Worm (Caenorhabditis elegans) whole organism, L1 larva: ENCODE results near the gene B0365.9.
A peak's percentile ranks its signal among the peaks of the same experiment; 100 is the strongest.

ENCODE experiments used
- C04F5.9 ChIP-seq: sonication (generic microtip); optimal IDR thresholded peaks from 2 replicates; lab custom pipeline; 2016; ENCODE audit warnings: missing genetic modification characterization, missing compliant biosample characterization
- Y116A8C.19 ChIP-seq: sonication (generic microtip); optimal IDR thresholded peaks from 2 replicates; lab custom pipeline; 2016; ENCODE audit warnings: missing compliant biosample characterization, missing genetic modification characterization, borderline replicate concordance
- aha-1 ChIP-seq: fragments of 150-350 bp; optimal IDR thresholded peaks from 2 replicates; lab custom pipeline; 2014; ENCODE audit warnings: missing biosample characterization, missing genetic modification characterization
- alr-1 ChIP-seq: fragments of 200-800 bp; sonication (Bioruptor generic); optimal IDR thresholded peaks from 2 replicates; lab custom pipeline; 2018; ENCODE audit warnings: borderline replicate concordance, mild to moderate bottlenecking, missing genetic modification characterization, missing compliant biosample characterization
- ceh-63 ChIP-seq: fragments of 200-800 bp; sonication (Bioruptor generic); optimal IDR thresholded peaks from 2 replicates; lab custom pipeline; 2018; ENCODE audit warnings: mild to moderate bottlenecking, missing genetic modification characterization, missing compliant biosample characterization
- ceh-8 ChIP-seq: fragments of 200-800 bp; sonication (Bioruptor generic); optimal IDR thresholded peaks from 2 replicates; lab custom pipeline; 2018; ENCODE audit warnings: mild to moderate bottlenecking, missing genetic modification characterization, moderate library complexity, missing compliant biosample characterization
- ceh-82 ChIP-seq, 3 experiments: fragments of 150-350 bp in 1 of 3; sonication (generic microtip) in 2 of 3; optimal IDR thresholded peaks; 2 replicates each; lab custom pipeline; 2014 to 2017; ENCODE audit warnings: missing biosample characterization in 3 of 3, missing genetic modification characterization in 3 of 3
- ces-1 ChIP-seq: fragments of 150-350 bp; optimal IDR thresholded peaks from 2 replicates; lab custom pipeline; 2014; ENCODE audit warnings: missing biosample characterization, missing genetic modification reagents, missing genetic modification characterization
- dpl-1 ChIP-seq, 3 experiments: fragments of 150-350 bp in 2 of 3; sonication (generic microtip) in 1 of 3; optimal IDR thresholded peaks; 2 replicates each; lab custom pipeline; 2014 to 2017; ENCODE audit warnings: missing biosample characterization in 3 of 3, missing genetic modification characterization in 3 of 3, missing genetic modification reagents in 3 of 3
- dsc-1 ChIP-seq: sonication (generic microtip); optimal IDR thresholded peaks from 2 replicates; lab custom pipeline; 2016; ENCODE audit warnings: mild to moderate bottlenecking, missing genetic modification characterization, missing compliant biosample characterization
- efl-3 ChIP-seq: fragments of 200-800 bp; sonication (Bioruptor generic); optimal IDR thresholded peaks from 2 replicates; lab custom pipeline; 2018; ENCODE audit warnings: mild to moderate bottlenecking, missing genetic modification characterization, missing compliant biosample characterization
- egl-27 ChIP-seq, 2 experiments: fragments of 150-350 bp in 1 of 2; sonication (generic microtip); optimal IDR thresholded peaks; 3 replicates each; lab custom pipeline; 2017 to 2018; ENCODE audit warnings: missing biosample characterization in 2 of 2, missing genetic modification characterization in 2 of 2, missing genetic modification reagents in 2 of 2
- elt-3 ChIP-seq, 6 experiments: fragments of 150-350 bp in 1 of 6; sonication (generic microtip); optimal IDR thresholded peaks; 2 replicates each; lab custom pipeline; 2017 to 2018; ENCODE audit warnings: missing biosample characterization in 6 of 6, missing genetic modification characterization in 6 of 6, inconsistent platforms in 1 of 6
- ets-5 ChIP-seq: fragments of 200-800 bp; sonication (Bioruptor generic); IDR thresholded peaks from 2 replicates; pipeline ENCODE4 v1.3.6; 2022; ENCODE audit warnings: missing genetic modification characterization, missing compliant biosample characterization
- fkh-4 ChIP-seq: sonication (generic microtip); optimal IDR thresholded peaks from 2 replicates; lab custom pipeline; 2016; ENCODE audit warnings: missing compliant biosample characterization, missing genetic modification characterization, borderline replicate concordance
- fkh-8 ChIP-seq: sonication (generic microtip); optimal IDR thresholded peaks from 2 replicates; lab custom pipeline; 2016; ENCODE audit warnings: mild to moderate bottlenecking, missing genetic modification characterization, missing compliant biosample characterization
- hlh-4 ChIP-seq: sonication (generic microtip); optimal IDR thresholded peaks from 2 replicates; lab custom pipeline; 2016; ENCODE audit warnings: mild to moderate bottlenecking, missing genetic modification characterization, missing compliant biosample characterization
- hpl-2 ChIP-seq: fragments of 150-350 bp; optimal IDR thresholded peaks from 2 replicates; lab custom pipeline; 2014; ENCODE audit warnings: missing biosample characterization, missing genetic modification reagents, missing genetic modification characterization
- jun-1 ChIP-seq: fragments of 150-350 bp; optimal IDR thresholded peaks from 2 replicates; lab custom pipeline; 2014; ENCODE audit warnings: missing biosample characterization, missing genetic modification reagents, missing genetic modification characterization
- lin-14 ChIP-seq: fragments of 200-800 bp; sonication (Bioruptor generic); optimal IDR thresholded peaks from 2 replicates; lab custom pipeline; 2018; ENCODE audit warnings: mild to moderate bottlenecking, missing genetic modification characterization, moderate library complexity, missing compliant biosample characterization
- lin-39 ChIP-seq: fragments of 150-350 bp; optimal IDR thresholded peaks from 2 replicates; lab custom pipeline; 2014; ENCODE audit warnings: missing biosample characterization, missing genetic modification reagents, missing genetic modification characterization
- lir-3 ChIP-seq: sonication (generic microtip); optimal IDR thresholded peaks from 2 replicates; lab custom pipeline; 2016; ENCODE audit warnings: mild to moderate bottlenecking, missing genetic modification characterization, moderate library complexity, missing compliant biosample characterization; ENCODE audit not compliant: poor library complexity
- lsy-2 ChIP-seq, 2 experiments: fragments of 150-350 bp; optimal IDR thresholded peaks; 2 replicates each; lab custom pipeline; 2014; ENCODE audit warnings: missing biosample characterization in 2 of 2, missing genetic modification characterization in 2 of 2
- mab-9 ChIP-seq: fragments of 200-800 bp; sonication (Bioruptor generic); IDR thresholded peaks from 2 replicates; pipeline ENCODE4 v1.3.6; 2022; ENCODE audit warnings: missing genetic modification reagents, missing genetic modification characterization, missing compliant biosample characterization
- mdl-1 ChIP-seq, 2 experiments: fragments of 150-350 bp; optimal IDR thresholded peaks; 2 replicates each; lab custom pipeline; 2014 to 2017; ENCODE audit warnings: missing biosample characterization in 2 of 2, missing genetic modification characterization in 2 of 2, inconsistent platforms in 1 of 2
- mef-2 ChIP-seq: fragments of 150-350 bp; optimal IDR thresholded peaks from 2 replicates; lab custom pipeline; 2014; ENCODE audit warnings: missing biosample characterization, missing genetic modification characterization
- nhr-11 ChIP-seq: fragments of 150-350 bp; optimal IDR thresholded peaks from 2 replicates; lab custom pipeline; 2014; ENCODE audit warnings: missing biosample characterization, missing genetic modification characterization
- nhr-12 ChIP-seq: sonication (generic microtip); optimal IDR thresholded peaks from 2 replicates; lab custom pipeline; 2017; ENCODE audit warnings: missing biosample characterization, missing genetic modification characterization
- nhr-19 ChIP-seq: fragments of 200-800 bp; sonication (Bioruptor generic); conservative IDR thresholded peaks from 2 replicates; pipeline ENCODE4 v1.3.6; 2022; ENCODE audit warnings: missing genetic modification characterization, missing compliant biosample characterization
- nhr-237 ChIP-seq: fragments of 150-350 bp; optimal IDR thresholded peaks from 2 replicates; lab custom pipeline; 2014; ENCODE audit warnings: missing biosample characterization, missing genetic modification characterization
- nhr-28 ChIP-seq: fragments of 150-350 bp; optimal IDR thresholded peaks from 2 replicates; lab custom pipeline; 2014; ENCODE audit warnings: missing biosample characterization, missing genetic modification characterization
- nhr-47 ChIP-seq: sonication (generic microtip); optimal IDR thresholded peaks from 2 replicates; lab custom pipeline; 2016; ENCODE audit warnings: mild to moderate bottlenecking, missing genetic modification characterization, moderate library complexity, missing compliant biosample characterization
- nhr-76 ChIP-seq: sonication (generic microtip); optimal IDR thresholded peaks from 2 replicates; lab custom pipeline; 2017; ENCODE audit warnings: missing biosample characterization, missing genetic modification characterization
- nhr-84 ChIP-seq: sonication (generic microtip); optimal IDR thresholded peaks from 2 replicates; lab custom pipeline; 2017; ENCODE audit warnings: missing biosample characterization, missing genetic modification characterization
- nhr-85 ChIP-seq: sonication (generic microtip); peaks from one replicate; lab custom pipeline; 2016; ENCODE audit warnings: missing genetic modification characterization, inconsistent platforms, missing compliant biosample characterization
- nhr-90 ChIP-seq: sonication (generic microtip); optimal IDR thresholded peaks from 2 replicates; lab custom pipeline; 2016; ENCODE audit warnings: mild to moderate bottlenecking, missing genetic modification characterization, missing compliant biosample characterization; ENCODE audit not compliant: poor library complexity
- pag-3 ChIP-seq: sonication (generic microtip); optimal IDR thresholded peaks from 2 replicates; lab custom pipeline; 2017; ENCODE audit warnings: missing genetic modification characterization, mild to moderate bottlenecking, missing compliant biosample characterization, antibody characterized with exemption, borderline replicate concordance; ENCODE audit not compliant: insufficient read depth
- pqm-1 ChIP-seq: sonication (generic microtip); optimal IDR thresholded peaks from 3 replicates; lab custom pipeline; 2017; ENCODE audit warnings: missing biosample characterization, missing genetic modification characterization
- rnt-1 ChIP-seq: sonication (generic microtip); optimal IDR thresholded peaks from 2 replicates; lab custom pipeline; 2016; ENCODE audit warnings: mild to moderate bottlenecking, missing genetic modification characterization, moderate library complexity, missing compliant biosample characterization
- snpc-4 ChIP-seq: fragments of 150-350 bp; optimal IDR thresholded peaks from 2 replicates; lab custom pipeline; 2014; ENCODE audit warnings: missing biosample characterization, missing genetic modification characterization
- snu-23 ChIP-seq: sonication (generic microtip); optimal IDR thresholded peaks from 2 replicates; lab custom pipeline; 2016; ENCODE audit warnings: missing genetic modification characterization, missing compliant biosample characterization
- tbx-2 ChIP-seq: sonication (generic microtip); optimal IDR thresholded peaks from 2 replicates; lab custom pipeline; 2016; ENCODE audit warnings: missing genetic modification characterization, missing compliant biosample characterization
- tlp-1 ChIP-seq: fragments of 150-350 bp; optimal IDR thresholded peaks from 2 replicates; lab custom pipeline; 2014; ENCODE audit warnings: missing biosample characterization, missing genetic modification characterization
- unc-130 ChIP-seq: fragments of 150-350 bp; optimal IDR thresholded peaks from 2 replicates; lab custom pipeline; 2017; ENCODE audit warnings: missing biosample characterization, missing genetic modification characterization, inconsistent platforms
- unc-62 ChIP-seq: fragments of 150-350 bp; optimal IDR thresholded peaks from 2 replicates; lab custom pipeline; 2014; ENCODE audit warnings: missing biosample characterization, missing genetic modification reagents, missing genetic modification characterization
- unc-86 ChIP-seq: sonication (generic microtip); optimal IDR thresholded peaks from 2 replicates; lab custom pipeline; 2016; ENCODE audit warnings: missing genetic modification characterization, missing compliant biosample characterization
- unc-98 ChIP-seq: fragments of 200-800 bp; sonication (Bioruptor generic); IDR thresholded peaks from 2 replicates; pipeline ENCODE4 v1.3.6; 2022; ENCODE audit warnings: missing genetic modification characterization, missing compliant biosample characterization
- xbp-1 ChIP-seq: sonication (generic microtip); optimal IDR thresholded peaks from 2 replicates; lab custom pipeline; 2016; ENCODE audit warnings: missing genetic modification characterization, missing compliant biosample characterization
- zag-1 ChIP-seq: fragments of 150-350 bp; optimal IDR thresholded peaks from 2 replicates; lab custom pipeline; 2014; ENCODE audit warnings: missing biosample characterization, missing genetic modification characterization
- zip-4 ChIP-seq: fragments of 200-800 bp; sonication (Bioruptor generic); optimal IDR thresholded peaks from 2 replicates; lab custom pipeline; 2018; ENCODE audit warnings: mild to moderate bottlenecking, missing genetic modification characterization, moderate library complexity, missing compliant biosample characterization
- ztf-11 ChIP-seq, 2 experiments: sonication (generic microtip); optimal IDR thresholded peaks; 2 replicates each; lab custom pipeline; 2016 to 2017; ENCODE audit warnings: missing genetic modification characterization in 2 of 2, missing biosample characterization in 1 of 2, missing compliant biosample characterization in 1 of 2
- ztf-4 ChIP-seq: fragments of 150-350 bp; optimal IDR thresholded peaks from 2 replicates; lab custom pipeline; 2014; ENCODE audit warnings: missing biosample characterization, missing genetic modification characterization

The B0365.9 gene

ce11 chrV:13176117-13176753 is 42.9 kb upstream of the B0365.9 start, which contains the start of gene him-17:
TSS of gene him-17 (plus strand) at chrV:13176711.
- TF ChIP-seq nhr-90 (tag; lab: Kevin White, UChicago), result peak; percentile 48
- TF ChIP-seq ets-5 (GFP tag; lab: Robert Waterston, UW), result no peak
- TF ChIP-seq Y116A8C.19 (tag; lab: Kevin White, UChicago), result no peak
- no peak for TF ChIP-seq unc-98 (GFP tag; lab: Robert Waterston, UW)
- TF ChIP-seq nhr-12 (tag; lab: Kevin White, UChicago), result no peak
- TF ChIP-seq ztf-11 (tag; optimal IDR thresholded peaks at IDR 0.05; lab: Kevin White, UChicago), result peak in 1 of 2 experiments; percentile 42
- TF ChIP-seq nhr-11, result peak; percentile 2
- TF ChIP-seq mef-2 (tag; lab: Kevin White, UChicago), result no peak
- no peak for TF ChIP-seq ztf-4 (tag; lab: Kevin White, UChicago)
- no peak for TF ChIP-seq fkh-8 (tag; lab: Kevin White, UChicago)
- TF ChIP-seq nhr-28, result no peak
- peak; percentile 61 for TF ChIP-seq tbx-2 (tag; lab: Kevin White, UChicago)
- TF ChIP-seq egl-27 (tag; optimal IDR thresholded peaks at IDR 0.05; lab: Kevin White, UChicago), result no peak
- no peak for TF ChIP-seq mab-9 (GFP tag; lab: Robert Waterston, UW)
- TF ChIP-seq ceh-82 (tag; optimal IDR thresholded peaks at IDR 0.05; lab: Kevin White, UChicago), result peak; percentile 9 to 35 (median 30)
- no peak for TF ChIP-seq C04F5.9 (tag; lab: Kevin White, UChicago)
- peak; percentile 27 for TF ChIP-seq unc-86
- peak; percentile 19 for TF ChIP-seq jun-1 (tag; lab: Kevin White, UChicago)
- TF ChIP-seq elt-3 (tag; optimal IDR thresholded peaks at IDR 0.05; lab: Kevin White, UChicago), result peak in 1 of 6 experiments; percentile 51
- TF ChIP-seq mdl-1 (tag; optimal IDR thresholded peaks at IDR 0.05; lab: Kevin White, UChicago), result no peak
- TF ChIP-seq nhr-47 (tag; lab: Kevin White, UChicago), result peak; percentile 59
- TF ChIP-seq zag-1 (tag; lab: Kevin White, UChicago), result no peak
- no peak for TF ChIP-seq ceh-63 (GFP tag; lab: Kevin White, UChicago)
- peak; percentile 61 for TF ChIP-seq snpc-4 (tag; lab: Kevin White, UChicago)
- TF ChIP-seq dpl-1 (GFP tag; optimal IDR thresholded peaks at IDR 0.05; lab: Kevin White, UChicago), result peak in 2 of 3 experiments; percentile 33 to 69
- TF ChIP-seq lir-3 (tag; lab: Kevin White, UChicago), result no peak
- peak; percentile 79 for TF ChIP-seq nhr-85
- no peak for TF ChIP-seq lin-39 (tag; lab: Kevin White, UChicago)
- peak; percentile 55 for TF ChIP-seq dsc-1 (tag; lab: Kevin White, UChicago)
- TF ChIP-seq tlp-1 (tag; lab: Kevin White, UChicago), result no peak
- no peak for TF ChIP-seq unc-62 (GFP tag; lab: Kevin White, UChicago)
- TF ChIP-seq alr-1 (tag; lab: Kevin White, UChicago), result no peak
- peak; percentile 63 for TF ChIP-seq rnt-1 (tag; lab: Kevin White, UChicago)
- no peak for TF ChIP-seq ceh-8 (GFP tag; lab: Kevin White, UChicago)
- no peak for TF ChIP-seq nhr-84 (tag; lab: Kevin White, UChicago)
- TF ChIP-seq pqm-1, result no peak
- no peak for TF ChIP-seq nhr-237 (tag; lab: Kevin White, UChicago)
- peak; percentile 72 for TF ChIP-seq unc-130 (tag; lab: Kevin White, UChicago)
- no peak for TF ChIP-seq hpl-2 (GFP tag; lab: Kevin White, UChicago)
- TF ChIP-seq lin-14, result no peak
- peak; percentile 47 for TF ChIP-seq snu-23 (GFP tag; lab: Kevin White, UChicago)
- no peak for TF ChIP-seq pag-3 (tag; lab: Kevin White, UChicago)
- TF ChIP-seq zip-4 (GFP tag; lab: Kevin White, UChicago), result no peak
- no peak for TF ChIP-seq nhr-76
- TF ChIP-seq hlh-4 (tag; lab: Kevin White, UChicago), result no peak
- TF ChIP-seq fkh-4 (tag; lab: Kevin White, UChicago), result no peak
- TF ChIP-seq nhr-19 (GFP tag; lab: Robert Waterston, UW), result peak; percentile 60
- TF ChIP-seq ces-1 (GFP tag; lab: Kevin White, UChicago), result no peak
- TF ChIP-seq efl-3, result no peak
- TF ChIP-seq lsy-2 (tag; optimal IDR thresholded peaks at IDR 0.05; lab: Kevin White, UChicago), result peak; percentile 33 to 45
- TF ChIP-seq xbp-1 (tag; lab: Kevin White, UChicago), result peak; percentile 50
- TF ChIP-seq aha-1 (tag; lab: Kevin White, UChicago), result no peak
